Fruit fly (Drosophila melanogaster) whole organism, embryonic: ENCODE measurements around the gene Hecw.

ENCODE experiments used
- Blimp-1 ChIP-seq: fragments of 200-800 bp; sonication (Bioruptor generic); optimal IDR thresholded peaks from 3 replicates; lab custom pipeline; 2018; ENCODE audit warnings: missing biosample characterization, missing genetic modification characterization, mild to moderate bottlenecking, moderate library complexity, missing genetic modification reagents
- CG11504 ChIP-seq: fragments of 200-800 bp; sonication (Bioruptor generic); optimal IDR thresholded peaks from 3 replicates; lab custom pipeline; 2019; ENCODE audit warnings: missing biosample characterization, mild to moderate bottlenecking, missing genetic modification characterization, moderate library complexity
- CG14441 ChIP-seq: fragments of 200-800 bp; sonication (Bioruptor generic); IDR thresholded peaks from 2 replicates; pipeline ENCODE4 v1.3.6; 2022; ENCODE audit warnings: missing biosample characterization, missing genetic modification characterization
- CG16813 ChIP-seq: fragments of 200-800 bp; sonication (Bioruptor generic); IDR thresholded peaks from 3 replicates; pipeline ENCODE4 v1.3.6; 2022; ENCODE audit warnings: missing biosample characterization, missing genetic modification characterization; ENCODE audit not compliant: partially characterized antibody
- CG17186 ChIP-seq: fragments of 200-800 bp; sonication (Bioruptor generic); optimal IDR thresholded peaks from 3 replicates; lab custom pipeline; 2017; ENCODE audit warnings: missing biosample characterization, missing genetic modification reagents, missing genetic modification characterization
- CG17568 ChIP-seq: fragments of 200-800 bp; sonication (Bioruptor generic); optimal IDR thresholded peaks from 2 replicates; lab custom pipeline; 2018; ENCODE audit warnings: missing biosample characterization, mild to moderate bottlenecking, missing genetic modification characterization, moderate library complexity
- CG2120 ChIP-seq: fragments of 200-800 bp; sonication (Bioruptor generic); optimal IDR thresholded peaks from 3 replicates; lab custom pipeline; 2016; ENCODE audit warnings: missing biosample characterization, missing genetic modification characterization
- CG3163 ChIP-seq: fragments of 200-800 bp; sonication (Bioruptor generic); optimal IDR thresholded peaks from 3 replicates; lab custom pipeline; 2016; ENCODE audit warnings: missing biosample characterization, missing genetic modification characterization
- CG34376 ChIP-seq: fragments of 200-800 bp; sonication (Bioruptor generic); optimal IDR thresholded peaks from 2 replicates; lab custom pipeline; 2018; ENCODE audit warnings: missing biosample characterization, mild to moderate bottlenecking, missing genetic modification characterization
- CG34422 ChIP-seq: fragments of 200-800 bp; sonication (Bioruptor generic); IDR thresholded peaks from 3 replicates; pipeline ENCODE4 v1.3.6; 2022; ENCODE audit warnings: missing biosample characterization, missing genetic modification characterization
- CG42726 ChIP-seq: fragments of 200-800 bp; sonication (Bioruptor generic); IDR thresholded peaks from 2 replicates; pipeline ENCODE4 v1.3.6; 2022; ENCODE audit warnings: missing biosample characterization, missing genetic modification characterization; ENCODE audit not compliant: partially characterized antibody
- CG6689 ChIP-seq: fragments of 200-800 bp; sonication (Bioruptor generic); IDR thresholded peaks from 2 replicates; pipeline ENCODE4 v1.3.6; 2022; ENCODE audit warnings: missing biosample characterization, missing genetic modification characterization
- CG6854 ChIP-seq: fragments of 200-800 bp; sonication (Bioruptor generic); optimal IDR thresholded peaks from 3 replicates; lab custom pipeline; 2017; ENCODE audit warnings: missing biosample characterization, mild to moderate bottlenecking, missing genetic modification characterization
- CG8359 ChIP-seq: fragments of 200-800 bp; sonication (Bioruptor generic); optimal IDR thresholded peaks from 2 replicates; lab custom pipeline; 2017; ENCODE audit warnings: missing biosample characterization, mild to moderate bottlenecking, missing genetic modification characterization, borderline replicate concordance
- CG9727 ChIP-seq: fragments of 200-800 bp; sonication (Bioruptor generic); optimal IDR thresholded peaks from 3 replicates; lab custom pipeline; 2017; ENCODE audit warnings: missing biosample characterization, mild to moderate bottlenecking, missing genetic modification characterization
- ERR ChIP-seq: fragments of 200-800 bp; sonication (Bioruptor generic); optimal IDR thresholded peaks from 2 replicates; lab custom pipeline; 2016; ENCODE audit warnings: missing biosample characterization, missing genetic modification characterization
- Ets97D ChIP-seq: fragments of 200-800 bp; sonication (Bioruptor generic); optimal IDR thresholded peaks from 3 replicates; lab custom pipeline; 2016; ENCODE audit warnings: missing biosample characterization, missing genetic modification characterization
- Hr78 ChIP-seq, 2 experiments: fragments of 200-800 bp in 1 of 2; fragments of >200 bp in 1 of 2; sonication (Bioruptor generic) in 1 of 2; optimal IDR thresholded peaks; 2 replicates each; lab custom pipeline; 2017 to 2019; ENCODE audit warnings: missing biosample characterization in 2 of 2, missing genetic modification characterization in 2 of 2, mild to moderate bottlenecking in 1 of 2, moderate library complexity in 1 of 2
- Max ChIP-seq: fragments of 200-800 bp; sonication (Bioruptor generic); optimal IDR thresholded peaks from 2 replicates; lab custom pipeline; 2016; ENCODE audit warnings: missing biosample characterization, mild to moderate bottlenecking, missing genetic modification characterization
- Med ChIP-seq: fragments of 200-800 bp; sonication (Bioruptor generic); peaks from one replicate; lab custom pipeline; 2016; ENCODE audit warnings: missing biosample characterization, missing genetic modification characterization, mild to moderate bottlenecking, inconsistent platforms, moderate library complexity
- PHDP ChIP-seq: fragments of 200-800 bp; sonication (Bioruptor generic); optimal IDR thresholded peaks from 3 replicates; lab custom pipeline; 2018; ENCODE audit warnings: missing biosample characterization, mild to moderate bottlenecking, missing genetic modification characterization, moderate library complexity
- Sry-δ ChIP-seq: fragments of 200-800 bp; sonication (Bioruptor generic); optimal IDR thresholded peaks from 2 replicates; lab custom pipeline; 2016; ENCODE audit warnings: missing biosample characterization, missing genetic modification characterization
- Tbp ChIP-seq: fragments of >200 bp; optimal IDR thresholded peaks from 2 replicates; lab custom pipeline; 2018; ENCODE audit warnings: missing biosample characterization, missing genetic modification characterization
- cas ChIP-seq: fragments of 200-800 bp; sonication (Bioruptor generic); IDR thresholded peaks from 2 replicates; pipeline ENCODE4 v1.3.6; 2022; ENCODE audit warnings: missing biosample characterization, missing genetic modification characterization
- chinmo ChIP-seq: fragments of 200-800 bp; sonication (Bioruptor generic); IDR thresholded peaks from 4 replicates; pipeline ENCODE4 v1.3.6; 2022; ENCODE audit warnings: missing biosample characterization, missing genetic modification characterization; ENCODE audit not compliant: partially characterized antibody
- cwo ChIP-seq: fragments of 200-800 bp; sonication (Bioruptor generic); optimal IDR thresholded peaks from 3 replicates; lab custom pipeline; 2017; ENCODE audit warnings: missing biosample characterization, missing genetic modification characterization, mild to moderate bottlenecking, moderate library complexity, missing genetic modification reagents
- grn ChIP-seq: fragments of 200-800 bp; sonication (Bioruptor generic); optimal IDR thresholded peaks from 3 replicates; lab custom pipeline; 2017; ENCODE audit warnings: missing biosample characterization, missing genetic modification characterization
- hkb ChIP-seq, 2 experiments: fragments of 200-800 bp in 1 of 2; fragments of >200 bp in 1 of 2; sonication (Bioruptor generic) in 1 of 2; IDR thresholded peaks in 1 of 2; optimal IDR thresholded peaks in 1 of 2; 2 replicates each; pipeline versions ENCODE4 v1.3.6 to Lab custom; 2017 to 2022; ENCODE audit warnings: missing biosample characterization in 1 of 2, missing genetic modification characterization in 1 of 2
- insv ChIP-seq, 2 experiments: fragments of 200-800 bp; sonication (Bioruptor generic); optimal IDR thresholded peaks; 3 replicates each; lab custom pipeline; 2016 to 2018; ENCODE audit warnings: missing biosample characterization in 2 of 2, missing genetic modification characterization in 2 of 2
- inv ChIP-seq: fragments of 200-800 bp; sonication (Bioruptor generic); IDR thresholded peaks from 2 replicates; pipeline ENCODE4 v1.3.6; 2022; ENCODE audit warnings: missing biosample characterization, missing genetic modification characterization; ENCODE audit not compliant: partially characterized antibody
- klu ChIP-seq: fragments of 200-800 bp; sonication (Bioruptor generic); IDR thresholded peaks from 2 replicates; pipeline ENCODE4 v1.3.6; 2022; ENCODE audit warnings: missing biosample characterization, missing genetic modification characterization
- lab ChIP-seq: fragments of 200-800 bp; sonication (Bioruptor generic); optimal IDR thresholded peaks from 3 replicates; lab custom pipeline; 2017; ENCODE audit warnings: missing biosample characterization, missing genetic modification characterization, mild to moderate bottlenecking, moderate library complexity, missing genetic modification reagents
- lmd ChIP-seq: fragments of 200-800 bp; sonication (Bioruptor generic); IDR thresholded peaks from 2 replicates; pipeline ENCODE4 v1.3.6; 2022; ENCODE audit warnings: missing biosample characterization, missing genetic modification characterization
- luna ChIP-seq: fragments of 200-800 bp; sonication (Bioruptor generic); optimal IDR thresholded peaks from 2 replicates; lab custom pipeline; 2016; ENCODE audit warnings: missing biosample characterization, missing genetic modification characterization
- mam ChIP-seq: fragments of 200-800 bp; sonication (Bioruptor generic); optimal IDR thresholded peaks from 3 replicates; lab custom pipeline; 2016; ENCODE audit warnings: missing biosample characterization, missing genetic modification characterization
- nom ChIP-seq: fragments of 200-800 bp; sonication (Bioruptor generic); optimal IDR thresholded peaks from 2 replicates; lab custom pipeline; 2017; ENCODE audit warnings: missing biosample characterization, missing genetic modification characterization, mild to moderate bottlenecking, moderate library complexity, missing genetic modification reagents
- pita ChIP-seq: fragments of 200-800 bp; sonication (Bioruptor generic); optimal IDR thresholded peaks from 2 replicates; lab custom pipeline; 2017; ENCODE audit warnings: missing biosample characterization, mild to moderate bottlenecking, missing genetic modification characterization
- pzg ChIP-seq: fragments of 200-800 bp; sonication (Bioruptor generic); optimal IDR thresholded peaks from 3 replicates; lab custom pipeline; 2018; ENCODE audit warnings: missing biosample characterization, mild to moderate bottlenecking, missing genetic modification characterization, moderate library complexity
- rib ChIP-seq: fragments of 200-800 bp; sonication (Bioruptor generic); IDR thresholded peaks from 2 replicates; pipeline ENCODE4 v1.3.6; 2022; ENCODE audit warnings: missing biosample characterization, missing genetic modification characterization
- row ChIP-seq: fragments of 200-800 bp; sonication (Bioruptor generic); IDR thresholded peaks from 3 replicates; pipeline ENCODE4 v1.3.6; 2022; ENCODE audit warnings: missing biosample characterization, missing genetic modification characterization
- salm ChIP-seq: fragments of 200-800 bp; sonication (Bioruptor generic); optimal IDR thresholded peaks from 2 replicates; lab custom pipeline; 2018; ENCODE audit warnings: missing biosample characterization, mild to moderate bottlenecking, missing genetic modification characterization
- slbo ChIP-seq: fragments of 200-800 bp; sonication (Bioruptor generic); IDR thresholded peaks from 2 replicates; pipeline ENCODE4 v1.3.6; 2022; ENCODE audit warnings: missing biosample characterization, missing genetic modification characterization
- sqz ChIP-seq: fragments of 200-800 bp; sonication (Bioruptor generic); optimal IDR thresholded peaks from 3 replicates; lab custom pipeline; 2018; ENCODE audit warnings: missing biosample characterization, mild to moderate bottlenecking, missing genetic modification characterization
- stwl ChIP-seq: fragments of 200-800 bp; sonication (Bioruptor generic); optimal IDR thresholded peaks from 3 replicates; lab custom pipeline; 2018; ENCODE audit warnings: missing biosample characterization, mild to moderate bottlenecking, missing genetic modification characterization, moderate library complexity
- tll ChIP-seq, 2 experiments: fragments of 200-800 bp in 1 of 2; fragments of >200 bp in 1 of 2; sonication (Bioruptor generic) in 1 of 2; optimal IDR thresholded peaks; 2 replicates each; lab custom pipeline; 2017 to 2019; ENCODE audit warnings: missing biosample characterization in 2 of 2, missing genetic modification characterization in 2 of 2, mild to moderate bottlenecking in 1 of 2, moderate library complexity in 1 of 2
- unpg ChIP-seq: fragments of 200-800 bp; sonication (Bioruptor generic); optimal IDR thresholded peaks from 3 replicates; lab custom pipeline; 2018; ENCODE audit warnings: missing biosample characterization, mild to moderate bottlenecking, missing genetic modification characterization, moderate library complexity
- vvl ChIP-seq: fragments of 200-800 bp; sonication (Bioruptor generic); IDR thresholded peaks from 2 replicates; pipeline ENCODE4 v1.3.6; 2022; ENCODE audit warnings: missing biosample characterization, missing genetic modification characterization
- yki ChIP-seq: fragments of >200 bp; optimal IDR thresholded peaks from 3 replicates; lab custom pipeline; 2018

Gene Hecw

DNA sequence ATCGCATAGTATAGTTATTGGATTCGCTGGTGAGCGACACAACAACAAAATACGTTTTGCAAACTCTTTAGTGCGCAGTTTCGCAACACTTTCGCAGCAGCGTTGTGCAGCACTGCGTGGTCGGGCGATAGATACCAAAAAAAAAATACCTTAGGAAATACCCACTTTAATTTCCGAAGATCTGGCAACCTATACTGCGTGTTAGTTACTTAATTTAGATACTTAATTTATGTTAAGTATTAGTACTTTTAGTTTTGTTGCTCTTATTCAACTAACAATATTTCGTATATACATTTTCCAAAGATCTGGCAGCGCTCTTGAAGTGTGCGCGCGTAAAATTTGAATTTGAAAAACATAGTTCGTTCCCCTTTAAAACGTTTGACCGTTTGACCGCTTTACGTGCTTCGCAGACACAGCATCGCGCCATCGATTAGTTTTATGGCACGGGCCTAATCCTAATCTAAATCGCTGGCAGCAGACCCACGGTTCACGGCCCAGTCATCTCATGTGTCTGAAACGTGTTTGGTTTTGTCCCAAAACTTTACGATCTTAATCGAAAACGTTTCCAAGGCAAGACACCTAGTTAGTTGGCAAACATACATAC, 28.7 kb upstream of the Hecw start, which contains the start of gene LPCAT (continued):
- TF ChIP-seq stwl (tag; lab: Kevin White, UChicago) (peak; percentile 85), grn (GFP tag; lab: Kevin White, UChicago) (peak; percentile 91), CG17186 (GFP tag; lab: Kevin White, UChicago) (peak; percentile 80), klu (GFP tag; lab: Robert Waterston, UW) (peak; percentile 62), CG9727 (peak; percentile 72), inv (GFP tag; lab: Robert Waterston, UW) (peak; percentile 74), luna (GFP tag; lab: Kevin White, UChicago) (peak; percentile 10), PHDP (tag; lab: Kevin White, UChicago) (peak; percentile 31), lmd (peak; percentile 79), CG6854 (GFP tag; lab: Kevin White, UChicago) (no peak), Sry-δ (GFP tag; lab: Kevin White, UChicago) (peak; percentile 80), Ets97D (GFP tag; lab: Kevin White, UChicago) (peak; percentile 91), CG8359 (no peak), CG14441 (GFP tag; lab: Robert Waterston, UW) (peak; percentile 81), unpg (peak; percentile 37), insv (GFP tag; optimal IDR thresholded peaks at IDR 0.05; lab: Kevin White, UChicago) (no peak)

DNA sequence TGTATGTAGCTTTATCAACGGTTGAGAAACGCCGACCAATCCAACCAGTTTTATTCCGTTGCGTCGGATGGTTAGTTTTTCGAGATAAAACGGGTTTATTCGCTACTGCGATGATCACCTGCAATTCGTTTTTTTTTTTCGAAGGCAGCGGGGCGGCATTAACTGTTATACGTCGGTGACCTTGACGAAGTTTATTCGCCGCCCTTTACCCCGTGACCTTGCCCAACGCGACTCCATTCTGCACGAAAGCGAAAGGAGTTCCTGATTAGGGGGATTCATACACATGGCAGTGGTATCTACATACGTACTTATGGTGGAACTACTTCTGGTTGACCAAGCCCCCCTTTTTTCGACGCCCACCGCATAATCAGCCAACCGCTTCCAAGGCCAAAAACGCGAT, 28.2 kb upstream of the Hecw start:
- peak; percentile 2 for TF ChIP-seq CG2120
- TF ChIP-seq CG3163 (GFP tag; lab: Kevin White, UChicago) = no peak
- TF ChIP-seq vvl (GFP tag; lab: Robert Waterston, UW) = 0 out of 2 replicates have a peak, but pooled peaks have one; percentile 8
- peak; percentile 20; the same call in 1 of the 2 replicates for TF ChIP-seq slbo (GFP tag; lab: Robert Waterston, UW)
- no peak for TF ChIP-seq CG34422
- no peak for TF ChIP-seq hkb (optimal IDR thresholded peaks at IDR 0.05; lab: Kevin White, UChicago)
- TF ChIP-seq hkb (GFP tag; IDR thresholded peaks at IDR 0.05; lab: Robert Waterston, UW) = peak; percentile 26; the same call in 1 of the 2 replicates
- TF ChIP-seq nom (GFP tag; lab: Kevin White, UChicago) = peak; percentile 17
- TF ChIP-seq rib (GFP tag; lab: Robert Waterston, UW) = 0 out of 2 replicates have a peak, but pooled peaks have one; percentile 17
- TF ChIP-seq cwo (GFP tag; lab: Kevin White, UChicago) = peak; percentile 61
- TF ChIP-seq tll (GFP tag; optimal IDR thresholded peaks at IDR 0.05; lab: Kevin White, UChicago) = no peak
- no peak for TF ChIP-seq pita (GFP tag; lab: Kevin White, UChicago)
- TF ChIP-seq Tbp (GFP tag; lab: Kevin White, UChicago) = no peak
- no peak for TF ChIP-seq CG16813
- no peak for TF ChIP-seq salm (tag; lab: Kevin White, UChicago)
- TF ChIP-seq row (GFP tag; lab: Robert Waterston, UW) = 0 out of 3 replicates have a peak, but pooled peaks have one; percentile 9
- TF ChIP-seq Hr78 (GFP tag; optimal IDR thresholded peaks at IDR 0.05; lab: Kevin White, UChicago) = peak in 1 of 2 experiments; percentile 57
- TF ChIP-seq pzg (GFP tag; lab: Kevin White, UChicago) = no peak
- TF ChIP-seq CG6689 = 0 out of 2 replicates have a peak, but pooled peaks have one; percentile 13
- no peak for TF ChIP-seq CG42726 (GFP tag; lab: Robert Waterston, UW)
- TF ChIP-seq sqz (GFP tag; lab: Kevin White, UChicago) = peak; percentile 72
- 0 out of 4 replicates have a peak, but pooled peaks have one; percentile 71 for TF ChIP-seq chinmo
- TF ChIP-seq ERR (GFP tag; lab: Kevin White, UChicago) = peak; percentile 38
- no peak for TF ChIP-seq CG11504
- no peak for TF ChIP-seq yki (lab: Kevin White, UChicago)
- no peak for TF ChIP-seq CG34376 (GFP tag; lab: Kevin White, UChicago)
- TF ChIP-seq mam (GFP tag; lab: Kevin White, UChicago) = no peak
- no peak for TF ChIP-seq CG17568 (GFP tag; lab: Kevin White, UChicago)
- TF ChIP-seq Med (GFP tag; lab: Kevin White, UChicago) = peak; percentile 51
- TF ChIP-seq Max (GFP tag; lab: Kevin White, UChicago) = no peak
- peak; percentile 26 for TF ChIP-seq lab (GFP tag; lab: Kevin White, UChicago)
- peak; percentile 85 for TF ChIP-seq Blimp-1
- no peak for TF ChIP-seq cas (GFP tag; lab: Robert Waterston, UW)
